Fruit fly (Drosophila melanogaster): ENCODE results near the gene CG14411.

dm6 chrX:14825922-14826617 is 6.4 kb upstream of the CG14411 start, which contains the start of gene rut:
- TF ChIP-seq br (optimal IDR thresholded peaks at IDR 0.05) (no peak), Kr (GFP tag; optimal IDR thresholded peaks at IDR 0.05) (no peak), Camta (GFP tag; optimal IDR thresholded peaks at IDR 0.05) (no peak), yki (optimal IDR thresholded peaks at IDR 0.05) (no peak), CG6854 (GFP tag; optimal IDR thresholded peaks at IDR 0.05) (no peak), Ets97D (GFP tag; optimal IDR thresholded peaks at IDR 0.05) (peak; percentile 35), Asciz (GFP tag; optimal IDR thresholded peaks at IDR 0.05) (no peak), h (optimal IDR thresholded peaks at IDR 0.05) (no peak), Dll (GFP tag; IDR thresholded peaks at IDR 0.05; ENCODE audit: partially characterized antibody) (peak; percentile 90), Blimp-1 (GFP tag; optimal IDR thresholded peaks at IDR 0.05) (no peak), ttk (GFP tag; IDR thresholded peaks at IDR 0.05) (no peak), Rx (GFP tag; IDR thresholded peaks at IDR 0.05) (no peak), CG9727 (GFP tag; optimal IDR thresholded peaks at IDR 0.05) (no peak)
